Fruit fly (Drosophila melanogaster) whole organism, embryonic: ENCODE measurements around the gene Tre1.

Source experiments
- Aef1 ChIP-seq: fragments of 200-800 bp; sonication (Bioruptor generic); IDR thresholded peaks from 3 replicates; pipeline ENCODE4 v1.3.6; 2022; ENCODE audit warnings: missing biosample characterization, missing genetic modification characterization
- Awh ChIP-seq: fragments of 200-800 bp; sonication (Bioruptor generic); IDR thresholded peaks from 2 replicates; pipeline ENCODE4, ENCODE4 v1.3.6; 2022; ENCODE audit warnings: missing biosample characterization, missing genetic modification characterization
- C15 ChIP-seq: fragments of 200-800 bp; sonication (Bioruptor generic); IDR thresholded peaks from 3 replicates; pipeline ENCODE4 v1.3.6; 2022; ENCODE audit warnings: missing biosample characterization, missing genetic modification characterization
- CG1024 ChIP-seq: fragments of 200-800 bp; sonication (Bioruptor generic); IDR thresholded peaks from 2 replicates; pipeline ENCODE4 v1.3.6; 2022; ENCODE audit warnings: missing biosample characterization, missing genetic modification characterization
- CG10979 ChIP-seq: fragments of 200-800 bp; sonication (Bioruptor generic); optimal IDR thresholded peaks from 2 replicates; lab custom pipeline; 2018; ENCODE audit warnings: missing biosample characterization, mild to moderate bottlenecking, missing genetic modification characterization, moderate library complexity
- CG11247 ChIP-seq: fragments of 200-800 bp; sonication (Bioruptor generic); IDR thresholded peaks from 2 replicates; pipeline ENCODE4 v1.3.6; 2022; ENCODE audit warnings: missing biosample characterization, missing genetic modification characterization
- CG12391 ChIP-seq: fragments of 200-800 bp; sonication (Bioruptor generic); optimal IDR thresholded peaks from 3 replicates; lab custom pipeline; 2018; ENCODE audit warnings: missing biosample characterization, mild to moderate bottlenecking, missing genetic modification characterization, moderate library complexity
- CG13287 ChIP-seq: fragments of 200-800 bp; sonication (Bioruptor generic); IDR thresholded peaks from 2 replicates; pipeline ENCODE4 v1.3.6; 2022; ENCODE audit warnings: missing biosample characterization, missing genetic modification characterization; ENCODE audit not compliant: partially characterized antibody
- CG13624 ChIP-seq: fragments of 200-800 bp; sonication (Bioruptor generic); optimal IDR thresholded peaks from 2 replicates; lab custom pipeline; 2016; ENCODE audit warnings: missing biosample characterization, missing genetic modification characterization
- CG13894 ChIP-seq: fragments of 200-800 bp; sonication (Bioruptor generic); optimal IDR thresholded peaks from 3 replicates; lab custom pipeline; 2018; ENCODE audit warnings: missing biosample characterization, mild to moderate bottlenecking, missing genetic modification characterization, moderate library complexity
- CG14667 ChIP-seq: fragments of 200-800 bp; sonication (Bioruptor generic); IDR thresholded peaks from 2 replicates; pipeline ENCODE4 v1.3.6; 2022; ENCODE audit warnings: missing biosample characterization, missing genetic modification characterization
- CG14860 ChIP-seq: fragments of 200-800 bp; sonication (Bioruptor generic); IDR thresholded peaks from 3 replicates; pipeline ENCODE4 v1.3.6; 2022; ENCODE audit warnings: missing biosample characterization, missing genetic modification characterization; ENCODE audit not compliant: partially characterized antibody
- CG15073 ChIP-seq: fragments of 200-800 bp; sonication (Bioruptor generic); optimal IDR thresholded peaks from 2 replicates; lab custom pipeline; 2016; ENCODE audit warnings: missing biosample characterization, missing genetic modification characterization
- CG15696 ChIP-seq: fragments of 200-800 bp; sonication (Bioruptor generic); optimal IDR thresholded peaks from 2 replicates; lab custom pipeline; 2019; ENCODE audit warnings: missing biosample characterization, mild to moderate bottlenecking, missing genetic modification characterization, moderate library complexity
- CG17612 ChIP-seq: fragments of 200-800 bp; sonication (Bioruptor generic); IDR thresholded peaks from 2 replicates; pipeline ENCODE4 v1.3.6; 2022; ENCODE audit warnings: missing biosample characterization, missing genetic modification characterization
- CG18011 ChIP-seq: fragments of 200-800 bp; sonication (Bioruptor generic); optimal IDR thresholded peaks from 2 replicates; lab custom pipeline; 2017; ENCODE audit warnings: missing biosample characterization, missing genetic modification characterization, mild to moderate bottlenecking, moderate library complexity, missing genotype
- CG31224 ChIP-seq: fragments of 200-800 bp; sonication (Bioruptor generic); IDR thresholded peaks from 2 replicates; pipeline ENCODE4 v1.3.6; 2022; ENCODE audit warnings: missing biosample characterization, missing genetic modification characterization
- CG3163 ChIP-seq: fragments of 200-800 bp; sonication (Bioruptor generic); optimal IDR thresholded peaks from 3 replicates; lab custom pipeline; 2016; ENCODE audit warnings: missing biosample characterization, missing genetic modification characterization
- CG34224 ChIP-seq: fragments of 200-800 bp; sonication (Bioruptor generic); IDR thresholded peaks from 3 replicates; pipeline ENCODE4 v1.3.6; 2022; ENCODE audit warnings: missing biosample characterization, missing genetic modification characterization; ENCODE audit not compliant: partially characterized antibody
- CG34422 ChIP-seq: fragments of 200-800 bp; sonication (Bioruptor generic); IDR thresholded peaks from 3 replicates; pipeline ENCODE4 v1.3.6; 2022; ENCODE audit warnings: missing biosample characterization, missing genetic modification characterization
- CG4424 ChIP-seq: fragments of 200-800 bp; sonication (Bioruptor generic); optimal IDR thresholded peaks from 3 replicates; lab custom pipeline; 2016; ENCODE audit warnings: missing biosample characterization, missing genetic modification characterization
- CG9609 ChIP-seq: fragments of 200-800 bp; sonication (Bioruptor generic); optimal IDR thresholded peaks from 3 replicates; lab custom pipeline; 2016; ENCODE audit warnings: missing biosample characterization, missing genetic modification characterization
- CTCF ChIP-seq: fragments of 200-800 bp; sonication (Bioruptor generic); optimal IDR thresholded peaks from 2 replicates; lab custom pipeline; 2017; ENCODE audit warnings: missing biosample characterization, mild to moderate bottlenecking, missing genetic modification characterization, moderate library complexity
- Dad ChIP-seq: fragments of 200-800 bp; sonication (Bioruptor generic); optimal IDR thresholded peaks from 3 replicates; lab custom pipeline; 2016; ENCODE audit warnings: missing biosample characterization, missing genetic modification characterization
- Dip2 ChIP-seq: fragments of 200-800 bp; sonication (Bioruptor generic); IDR thresholded peaks from 2 replicates; pipeline ENCODE4 v1.3.6; 2022; ENCODE audit warnings: missing biosample characterization, missing genetic modification characterization
- Ets97D ChIP-seq: fragments of 200-800 bp; sonication (Bioruptor generic); optimal IDR thresholded peaks from 3 replicates; lab custom pipeline; 2016; ENCODE audit warnings: missing biosample characterization, missing genetic modification characterization
- Fer1 ChIP-seq: fragments of 200-800 bp; sonication (Bioruptor generic); optimal IDR thresholded peaks from 2 replicates; lab custom pipeline; 2017; ENCODE audit warnings: missing biosample characterization, mild to moderate bottlenecking, missing genetic modification characterization
- Fer2 ChIP-seq: fragments of 200-800 bp; sonication (Bioruptor generic); optimal IDR thresholded peaks from 2 replicates; lab custom pipeline; 2018; ENCODE audit warnings: missing biosample characterization, mild to moderate bottlenecking, missing genetic modification characterization, moderate library complexity
- HLHmδ ChIP-seq: fragments of 200-800 bp; sonication (Bioruptor generic); optimal IDR thresholded peaks from 2 replicates; lab custom pipeline; 2018; ENCODE audit warnings: missing biosample characterization, mild to moderate bottlenecking, missing genetic modification characterization, moderate library complexity
- HmgZ ChIP-seq: fragments of 200-800 bp; sonication (Bioruptor generic); optimal IDR thresholded peaks from 2 replicates; lab custom pipeline; 2018; ENCODE audit warnings: missing biosample characterization, mild to moderate bottlenecking, missing genetic modification characterization
- Lhr ChIP-seq: fragments of 200-800 bp; sonication (Bioruptor generic); optimal IDR thresholded peaks from 3 replicates; lab custom pipeline; 2017; ENCODE audit warnings: mild to moderate bottlenecking, missing biosample characterization, missing genetic modification reagents, missing genetic modification characterization
- Lim3 ChIP-seq: fragments of 200-800 bp; sonication (Bioruptor generic); IDR thresholded peaks from 2 replicates; pipeline ENCODE4 v1.3.6; 2022; ENCODE audit warnings: missing biosample characterization, missing genetic modification characterization
- Meics ChIP-seq: fragments of 200-800 bp; sonication (Bioruptor generic); optimal IDR thresholded peaks from 2 replicates; lab custom pipeline; 2017; ENCODE audit warnings: missing biosample characterization, mild to moderate bottlenecking, missing genetic modification characterization
- NK7.1 ChIP-seq: fragments of 200-800 bp; sonication (Bioruptor generic); optimal IDR thresholded peaks from 3 replicates; lab custom pipeline; 2016; ENCODE audit warnings: missing biosample characterization, missing genetic modification characterization
- NfI ChIP-seq: fragments of 200-800 bp; sonication (Bioruptor generic); optimal IDR thresholded peaks from 3 replicates; lab custom pipeline; 2018; ENCODE audit warnings: missing biosample characterization, mild to moderate bottlenecking, missing genetic modification characterization, moderate library complexity
- Sry-β ChIP-seq: fragments of 200-800 bp; sonication (Bioruptor generic); optimal IDR thresholded peaks from 2 replicates; lab custom pipeline; 2018; ENCODE audit warnings: missing biosample characterization, mild to moderate bottlenecking, missing genetic modification characterization, moderate library complexity
- btn ChIP-seq: fragments of 200-800 bp; sonication (Bioruptor generic); optimal IDR thresholded peaks from 2 replicates; lab custom pipeline; 2016; ENCODE audit warnings: missing biosample characterization, missing genetic modification characterization
- chinmo ChIP-seq: fragments of 200-800 bp; sonication (Bioruptor generic); IDR thresholded peaks from 4 replicates; pipeline ENCODE4 v1.3.6; 2022; ENCODE audit warnings: missing biosample characterization, missing genetic modification characterization; ENCODE audit not compliant: partially characterized antibody
- dan ChIP-seq: fragments of 200-800 bp; sonication (Bioruptor generic); IDR thresholded peaks from 2 replicates; pipeline ENCODE4 v1.3.6; 2022; ENCODE audit warnings: missing biosample characterization, missing genetic modification characterization
- esg ChIP-seq: fragments of 200-800 bp; sonication (Bioruptor generic); conservative IDR thresholded peaks from 2 replicates; pipeline ENCODE4 v1.3.6; 2022; ENCODE audit warnings: missing biosample characterization, missing genetic modification characterization
- fd96Cb ChIP-seq: fragments of 200-800 bp; sonication (Bioruptor generic); optimal IDR thresholded peaks from 2 replicates; lab custom pipeline; 2018; ENCODE audit warnings: missing biosample characterization, mild to moderate bottlenecking, missing genetic modification characterization, moderate library complexity
- ftz-f1 ChIP-seq: fragments of 200-800 bp; sonication (Bioruptor generic); optimal IDR thresholded peaks from 2 replicates; lab custom pipeline; 2016; ENCODE audit warnings: missing biosample characterization, missing genetic modification characterization
- gsb-n ChIP-seq: fragments of 200-800 bp; sonication (Bioruptor generic); optimal IDR thresholded peaks from 3 replicates; lab custom pipeline; 2018; ENCODE audit warnings: missing biosample characterization, mild to moderate bottlenecking, missing genetic modification characterization
- gt ChIP-seq: fragments of 200-800 bp; sonication (Bioruptor generic); IDR thresholded peaks from 2 replicates; pipeline ENCODE4 v1.3.6; 2022; ENCODE audit warnings: missing biosample characterization, missing genetic modification characterization
- her ChIP-seq: fragments of 200-800 bp; sonication (Bioruptor generic); optimal IDR thresholded peaks from 2 replicates; lab custom pipeline; 2016; ENCODE audit warnings: missing biosample characterization, missing genetic modification characterization
- klu ChIP-seq: fragments of 200-800 bp; sonication (Bioruptor generic); IDR thresholded peaks from 2 replicates; pipeline ENCODE4 v1.3.6; 2022; ENCODE audit warnings: missing biosample characterization, missing genetic modification characterization
- pfk ChIP-seq: fragments of 200-800 bp; sonication (Bioruptor generic); optimal IDR thresholded peaks from 2 replicates; lab custom pipeline; 2018; ENCODE audit warnings: missing biosample characterization, mild to moderate bottlenecking, missing genetic modification characterization, moderate library complexity
- salm ChIP-seq: fragments of 200-800 bp; sonication (Bioruptor generic); optimal IDR thresholded peaks from 2 replicates; lab custom pipeline; 2018; ENCODE audit warnings: missing biosample characterization, mild to moderate bottlenecking, missing genetic modification characterization
- sens-2 ChIP-seq: fragments of 200-800 bp; sonication (Bioruptor generic); IDR thresholded peaks from 2 replicates; pipeline ENCODE4 v1.3.6; 2022; ENCODE audit warnings: missing biosample characterization, missing genetic modification characterization
- ttk ChIP-seq: fragments of 200-800 bp; sonication (Bioruptor generic); IDR thresholded peaks from 2 replicates; pipeline ENCODE4 v2.1.2; 2022; ENCODE audit warnings: missing biosample characterization, missing genetic modification characterization
- unc-4 ChIP-seq: fragments of 200-800 bp; sonication (Bioruptor generic); IDR thresholded peaks from 2 replicates; pipeline ENCODE4 v1.3.6; 2022; ENCODE audit warnings: missing biosample characterization, missing genetic modification characterization; ENCODE audit not compliant: partially characterized antibody

Tre1 gene

DNA sequence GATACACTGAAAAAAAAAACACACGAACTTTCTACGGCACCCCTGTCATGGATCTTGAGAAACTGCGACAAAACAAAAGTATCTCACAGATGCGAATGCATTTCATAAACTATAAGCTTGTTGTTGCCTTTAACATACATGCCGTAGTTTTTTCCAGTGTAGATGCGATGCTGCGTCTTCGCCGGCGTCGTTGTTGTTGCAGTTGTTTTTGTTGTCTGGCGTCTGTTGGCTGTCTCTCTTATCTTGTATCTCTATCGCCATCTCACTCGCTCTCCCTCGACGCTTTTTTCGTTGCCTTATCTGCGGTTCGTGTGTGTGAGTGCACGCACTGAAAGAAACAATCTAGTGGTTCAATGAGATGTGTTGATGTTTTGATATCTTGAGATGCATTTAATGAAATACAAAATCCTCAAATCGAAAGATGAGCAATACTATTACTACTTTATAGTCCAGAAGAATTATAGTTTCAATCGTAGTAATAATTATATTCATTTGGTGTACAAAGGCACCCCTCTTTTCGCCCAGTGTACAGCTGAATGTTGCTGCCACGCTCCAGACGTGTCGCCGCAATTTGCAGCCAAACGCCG, 16.8 kb upstream of the Tre1 start (continued):
- TF ChIP-seq HmgZ: peak; percentile 86
- peak; percentile 94 for TF ChIP-seq Meics (GFP tag; lab: Kevin White, UChicago)
- TF ChIP-seq CG11247 (GFP tag; lab: Robert Waterston, UW): peak; percentile 93
- TF ChIP-seq Awh: peak; percentile 96
- TF ChIP-seq CG4424 (GFP tag; lab: Kevin White, UChicago): peak; percentile 98
- TF ChIP-seq her (GFP tag; lab: Kevin White, UChicago): peak; percentile 97
- TF ChIP-seq CTCF (GFP tag; lab: Kevin White, UChicago): peak; percentile 56
- peak; percentile 97 for TF ChIP-seq CG34422 (GFP tag; lab: Robert Waterston, UW)
- TF ChIP-seq esg (GFP tag; lab: Robert Waterston, UW): peak; percentile 95
- TF ChIP-seq CG31224: peak; percentile 85
- TF ChIP-seq unc-4 (GFP tag; lab: Robert Waterston, UW): no peak
- TF ChIP-seq klu (GFP tag; lab: Robert Waterston, UW): peak; percentile 89
- peak; percentile 96 for TF ChIP-seq CG1024
- no peak for TF ChIP-seq CG13287
- no peak for TF ChIP-seq Dip2 (GFP tag; lab: Robert Waterston, UW)
- TF ChIP-seq Lhr (GFP tag; lab: Kevin White, UChicago): peak; percentile 87
- TF ChIP-seq sens-2 (GFP tag; lab: Robert Waterston, UW): peak; percentile 95
- peak; percentile 83 for TF ChIP-seq gt
- peak; percentile 92 for TF ChIP-seq Lim3 (GFP tag; lab: Robert Waterston, UW)
- TF ChIP-seq C15 (GFP tag; lab: Robert Waterston, UW): peak; percentile 87; the same call in 2 of the 3 replicates
- peak; percentile 94 for TF ChIP-seq dan (GFP tag; lab: Robert Waterston, UW)
- TF ChIP-seq CG15073 (GFP tag; lab: Kevin White, UChicago): peak; percentile 87
- peak; percentile 97 for TF ChIP-seq CG13624 (GFP tag; lab: Kevin White, UChicago)
- TF ChIP-seq CG14860 (GFP tag; lab: Robert Waterston, UW): no peak
- TF ChIP-seq HLHmδ (GFP tag; lab: Kevin White, UChicago): peak; percentile 58
- peak; percentile 36 for TF ChIP-seq pfk (GFP tag; lab: Kevin White, UChicago)
- TF ChIP-seq Dad (GFP tag; lab: Kevin White, UChicago): peak; percentile 97
- peak; percentile 78 for TF ChIP-seq CG13894
- TF ChIP-seq CG17612 (GFP tag; lab: Robert Waterston, UW): peak; percentile 81
- peak; percentile 69 for TF ChIP-seq Sry-β (GFP tag; lab: Kevin White, UChicago)
- peak; percentile 96 for TF ChIP-seq Aef1 (GFP tag; lab: Robert Waterston, UW)
- peak; percentile 97 for TF ChIP-seq CG15696 (tag; lab: Kevin White, UChicago)
- peak; percentile 89 for TF ChIP-seq salm (tag; lab: Kevin White, UChicago)
- peak; percentile 95 for TF ChIP-seq NK7.1 (GFP tag; lab: Kevin White, UChicago)
- peak; percentile 95 for TF ChIP-seq NfI (GFP tag; lab: Kevin White, UChicago)
- peak; percentile 93 for TF ChIP-seq CG14667 (GFP tag; lab: Robert Waterston, UW)
- TF ChIP-seq CG34224 (GFP tag; lab: Robert Waterston, UW): no peak
- TF ChIP-seq Fer1 (GFP tag; lab: Kevin White, UChicago): peak; percentile 95
- TF ChIP-seq CG3163 (GFP tag; lab: Kevin White, UChicago): peak; percentile 90
- TF ChIP-seq CG9609 (GFP tag; lab: Kevin White, UChicago): peak; percentile 98
- peak; percentile 85 for TF ChIP-seq Ets97D
- TF ChIP-seq Fer2 (tag; lab: Kevin White, UChicago): peak; percentile 85
- TF ChIP-seq ftz-f1 (GFP tag; lab: Kevin White, UChicago): peak; percentile 50
- peak; percentile 94 for TF ChIP-seq CG10979 (tag; lab: Kevin White, UChicago)
- TF ChIP-seq CG12391 (tag; lab: Kevin White, UChicago): peak; percentile 92
- TF ChIP-seq gsb-n (tag; lab: Kevin White, UChicago): peak; percentile 90
- peak; percentile 97 for TF ChIP-seq btn (GFP tag; lab: Kevin White, UChicago)
- TF ChIP-seq fd96Cb (tag; lab: Kevin White, UChicago): peak; percentile 95
- peak; percentile 74; the same call in 1 of the 4 replicates for TF ChIP-seq chinmo (GFP tag; lab: Robert Waterston, UW)
- TF ChIP-seq CG18011 (GFP tag; lab: Kevin White, UChicago): peak; percentile 67
- peak; percentile 96 for TF ChIP-seq ttk (GFP tag; lab: Robert Waterston, UW)
